Fruit fly (Drosophila melanogaster): ENCODE data around the gene RpL9.

The RpL9 gene

dm6 chr2L:11004674-11005045, 671 bp upstream of the RpL9 start, which contains the start of gene Nup154 (continued):
- TF ChIP-seq slp2 (GFP tag; optimal IDR thresholded peaks at IDR 0.05): no peak
- TF ChIP-seq gfzf (GFP tag; optimal IDR thresholded peaks at IDR 0.05): peak; percentile 51
- TF ChIP-seq sisA (GFP tag; IDR thresholded peaks at IDR 0.05): no peak
- TF ChIP-seq slbo (GFP tag; IDR thresholded peaks at IDR 0.05): no peak
- TF ChIP-seq CG34422 (GFP tag; IDR thresholded peaks at IDR 0.05): peak; percentile 13; the same call in 1 of the 3 replicates
- peak; percentile 31 for TF ChIP-seq sens (GFP tag)
- no peak for TF ChIP-seq mld (GFP tag; IDR thresholded peaks at IDR 0.05; ENCODE audit: partially characterized antibody)
- TF ChIP-seq CG10565 (GFP tag; optimal IDR thresholded peaks at IDR 0.05): no peak
- TF ChIP-seq Pdp1 (GFP tag; optimal IDR thresholded peaks at IDR 0.05): peak in 1 of 2 experiments; percentile 20
- no peak for TF ChIP-seq repo (GFP tag; optimal IDR thresholded peaks at IDR 0.05)
- TF ChIP-seq sna (GFP tag; IDR thresholded peaks at IDR 0.05; ENCODE audit: partially characterized antibody): no peak
- TF ChIP-seq Scr (GFP tag; IDR thresholded peaks at IDR 0.05; ENCODE audit: partially characterized antibody): 0 out of 2 replicates have a peak, but pooled peaks have one; percentile 13
- no peak for TF ChIP-seq CG11695 (GFP tag; IDR thresholded peaks at IDR 0.05)
- TF ChIP-seq Mrtf (GFP tag; IDR thresholded peaks at IDR 0.05): no peak
- no peak for TF ChIP-seq Stat92E (GFP tag; optimal IDR thresholded peaks at IDR 0.05)
- no peak for TF ChIP-seq Nf-YB (GFP tag; optimal IDR thresholded peaks at IDR 0.05)
- TF ChIP-seq vfl (GFP tag; optimal IDR thresholded peaks at IDR 0.05): no peak
- no peak for TF ChIP-seq CG9932 (GFP tag; IDR thresholded peaks at IDR 0.05)
- no peak for TF ChIP-seq Gsc (GFP tag; IDR thresholded peaks at IDR 0.05)
- TF ChIP-seq MBD-R2 (GFP tag; IDR thresholded peaks at IDR 0.05): peak; percentile 76
- no peak for TF ChIP-seq CG30020 (tag; optimal IDR thresholded peaks at IDR 0.05)
- TF ChIP-seq NK7.1 (GFP tag; optimal IDR thresholded peaks at IDR 0.05): no peak
- TF ChIP-seq CG30431 (GFP tag; optimal IDR thresholded peaks at IDR 0.05): no peak
- TF ChIP-seq MESR4 (GFP tag; optimal IDR thresholded peaks at IDR 0.05): peak; percentile 43
- no peak for TF ChIP-seq shn (GFP tag; optimal IDR thresholded peaks at IDR 0.05)
- no peak for TF ChIP-seq lilli (GFP tag; optimal IDR thresholded peaks at IDR 0.05)
- TF ChIP-seq ATbp (GFP tag; optimal IDR thresholded peaks at IDR 0.05): no peak
- peak; percentile 46 for TF ChIP-seq wek (GFP tag; optimal IDR thresholded peaks at IDR 0.05)
- peak; percentile 72 for TF ChIP-seq CG17186 (GFP tag; optimal IDR thresholded peaks at IDR 0.05)
- no peak for TF ChIP-seq Hey (tag; optimal IDR thresholded peaks at IDR 0.05)
- no peak for TF ChIP-seq CG13296 (GFP tag; optimal IDR thresholded peaks at IDR 0.05)
- no peak for TF ChIP-seq E2f1 (GFP tag; IDR thresholded peaks at IDR 0.05)
- TF ChIP-seq TFAM (GFP tag; optimal IDR thresholded peaks at IDR 0.05): no peak
- TF ChIP-seq Xrp1 (GFP tag; IDR thresholded peaks at IDR 0.05): no peak

DNA sequence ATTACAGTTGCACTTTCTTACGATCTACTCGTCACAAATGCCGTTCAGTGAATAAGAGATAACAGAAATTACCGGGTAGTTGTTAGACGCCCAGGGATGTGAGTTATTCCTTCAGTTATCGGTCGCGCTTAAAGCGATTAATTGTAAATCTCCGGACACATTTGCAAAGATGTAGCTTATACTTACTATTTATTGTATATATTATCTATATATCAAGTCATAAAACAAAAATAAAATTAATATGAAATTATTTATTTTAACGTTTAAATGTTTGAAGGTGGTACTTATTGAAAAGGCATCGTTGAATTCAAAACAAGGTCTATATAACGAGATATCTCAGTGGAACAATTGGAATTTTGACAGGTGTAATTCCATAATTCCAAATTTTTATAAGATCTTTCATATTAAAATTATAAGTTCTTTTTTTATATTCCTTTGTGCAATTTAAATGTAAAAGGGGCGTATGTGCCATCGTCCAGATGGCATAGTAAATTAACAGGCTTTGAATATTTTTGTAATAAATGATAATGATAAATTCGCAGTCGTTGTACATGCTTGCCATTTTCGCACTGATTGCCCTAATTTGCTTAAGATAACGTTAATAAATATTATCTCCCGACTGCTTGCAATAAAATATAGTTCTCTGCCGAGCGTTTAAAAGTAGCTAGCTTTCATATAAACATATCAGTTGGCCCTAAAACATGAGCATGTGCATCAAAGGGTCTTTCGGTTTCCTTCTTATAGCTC, 2.4 kb downstream of the RpL9 start, which contains the start of the genes aub and lectin-33A:
aub (minus strand) TSS at position 101 of the 747 bp plus-strand sequence.
lectin-33A (plus strand) TSS at position 697 of the 747 bp plus-strand sequence.
- no peak for TF ChIP-seq run (tag; optimal IDR thresholded peaks at IDR 0.05)
- peak; percentile 59 for TF ChIP-seq CG30020 (tag; optimal IDR thresholded peaks at IDR 0.05)

dm6 chr2L:10989162-10989561, 14.8 kb downstream of the RpL9 start, which contains the start of gene TTLL4A:
TTLL4A (plus strand) TSS chr2L:10989401.
- TF ChIP-seq Bgb (GFP tag; IDR thresholded peaks at IDR 0.05; ENCODE audit: partially characterized antibody) (peak; percentile 99), CG16815 (GFP tag; optimal IDR thresholded peaks at IDR 0.05) (no peak), nmo (GFP tag; optimal IDR thresholded peaks at IDR 0.05) (no peak), shn (GFP tag; optimal IDR thresholded peaks at IDR 0.05) (no peak), Scr (GFP tag; IDR thresholded peaks at IDR 0.05; ENCODE audit: partially characterized antibody) (peak; percentile 98), CG10654 (GFP tag; optimal IDR thresholded peaks at IDR 0.05) (no peak), ara (GFP tag; IDR thresholded peaks at IDR 0.05) (no peak), vvl (GFP tag; IDR thresholded peaks at IDR 0.05) (no peak), Max (GFP tag; optimal IDR thresholded peaks at IDR 0.05) (peak; percentile 74), CG11093 (GFP tag; IDR thresholded peaks at IDR 0.05) (no peak), CG33557 (GFP tag; optimal IDR thresholded peaks at IDR 0.05) (no peak), nerfin-1 (tag; optimal IDR thresholded peaks at IDR 0.05) (no peak), HLH54F (GFP tag; optimal IDR thresholded peaks at IDR 0.05) (peak; percentile 22), CG17186 (GFP tag; optimal IDR thresholded peaks at IDR 0.05) (peak; percentile 94), ftz-f1 (GFP tag; optimal IDR thresholded peaks at IDR 0.05) (peak; percentile 76), NC2α (GFP tag; optimal IDR thresholded peaks at IDR 0.05) (no peak)

All from whole organism, embryonic.